Fruit fly (Drosophila melanogaster) whole organism, adult: Measurements from ENCODE around the gene CG42811.

Source experiments
- CG11617 ChIP-seq: fragments of 200-800 bp; sonication (Bioruptor generic); optimal IDR thresholded peaks from 2 replicates; lab custom pipeline; 2017; ENCODE audit warnings: mild to moderate bottlenecking, missing biosample characterization, missing genetic modification reagents, missing genetic modification characterization
- CG12768 ChIP-seq: fragments of 200-800 bp; sonication (Bioruptor generic); optimal IDR thresholded peaks from 2 replicates; lab custom pipeline; 2017; ENCODE audit warnings: missing biosample characterization, missing genetic modification characterization, mild to moderate bottlenecking, moderate library complexity, missing genetic modification reagents
- CG14711 ChIP-seq: fragments of 200-800 bp; sonication (Bioruptor generic); optimal IDR thresholded peaks from 2 replicates; lab custom pipeline; 2018; ENCODE audit warnings: missing biosample characterization, mild to moderate bottlenecking, missing genetic modification characterization, moderate library complexity
- CG1620 ChIP-seq: fragments of 200-800 bp; sonication (Bioruptor generic); optimal IDR thresholded peaks from 2 replicates; lab custom pipeline; 2016; ENCODE audit warnings: missing biosample characterization, missing genetic modification characterization
- CG33017 ChIP-seq: fragments of 200-800 bp; sonication (Bioruptor generic); optimal IDR thresholded peaks from 2 replicates; lab custom pipeline; 2018; ENCODE audit warnings: missing biosample characterization, mild to moderate bottlenecking, missing genetic modification characterization, moderate library complexity
- CG5204 ChIP-seq: fragments of 200-800 bp; sonication (Bioruptor generic); optimal IDR thresholded peaks from 2 replicates; lab custom pipeline; 2016; ENCODE audit warnings: missing biosample characterization, missing genetic modification characterization
- CG7045 ChIP-seq: fragments of 200-800 bp; sonication (Bioruptor generic); optimal IDR thresholded peaks from 2 replicates; lab custom pipeline; 2017; ENCODE audit warnings: missing biosample characterization, mild to moderate bottlenecking, missing genetic modification characterization
- CG7101 ChIP-seq: fragments of 200-800 bp; sonication (Bioruptor generic); optimal IDR thresholded peaks from 2 replicates; lab custom pipeline; 2018; ENCODE audit warnings: missing biosample characterization, mild to moderate bottlenecking, missing genetic modification characterization, moderate library complexity
- Clk ChIP-seq: fragments of 200-800 bp; sonication (Bioruptor generic); optimal IDR thresholded peaks from 2 replicates; lab custom pipeline; 2017; ENCODE audit warnings: missing biosample characterization, missing genetic modification characterization
- Crg-1 ChIP-seq: fragments of 200-800 bp; sonication (Bioruptor generic); optimal IDR thresholded peaks from 2 replicates; lab custom pipeline; 2016; ENCODE audit warnings: missing biosample characterization, missing genetic modification characterization
- Hr96 ChIP-seq: fragments of 200-800 bp; sonication (Bioruptor generic); optimal IDR thresholded peaks from 2 replicates; lab custom pipeline; 2016; ENCODE audit warnings: missing biosample characterization, missing genetic modification characterization
- Mnt ChIP-seq: fragments of 200-800 bp; sonication (Bioruptor generic); optimal IDR thresholded peaks from 2 replicates; lab custom pipeline; 2016; ENCODE audit warnings: missing biosample characterization, mild to moderate bottlenecking, missing genetic modification characterization
- bab1 ChIP-seq: fragments of 200-800 bp; sonication (Bioruptor generic); optimal IDR thresholded peaks from 3 replicates; lab custom pipeline; 2019; ENCODE audit warnings: missing biosample characterization, mild to moderate bottlenecking, missing genetic modification characterization, moderate library complexity
- cic ChIP-seq: fragments of 200-800 bp; sonication (Bioruptor generic); optimal IDR thresholded peaks from 2 replicates; lab custom pipeline; 2017; ENCODE audit warnings: missing biosample characterization, mild to moderate bottlenecking, missing genetic modification characterization, moderate library complexity
- cnc ChIP-seq, 2 experiments: fragments of >200 bp; optimal IDR thresholded peaks; 2 replicates each; lab custom pipeline; 2017
- kay ChIP-seq: fragments of 200-800 bp; sonication (Bioruptor generic); peaks from one replicate; lab custom pipeline; 2016; ENCODE audit warnings: missing biosample characterization, missing genetic modification characterization, borderline replicate concordance
- ovo ChIP-seq: fragments of 200-800 bp; sonication (Bioruptor generic); optimal IDR thresholded peaks from 2 replicates; lab custom pipeline; 2016; ENCODE audit warnings: missing biosample characterization, missing genetic modification characterization
- pad ChIP-seq: fragments of 200-800 bp; sonication (Bioruptor generic); optimal IDR thresholded peaks from 3 replicates; lab custom pipeline; 2017; ENCODE audit warnings: missing biosample characterization, missing genetic modification characterization, mild to moderate bottlenecking, moderate library complexity, missing genetic modification reagents
- tj ChIP-seq: fragments of 200-800 bp; sonication (Bioruptor generic); optimal IDR thresholded peaks from 3 replicates; lab custom pipeline; 2017; ENCODE audit warnings: missing biosample characterization, mild to moderate bottlenecking, missing genetic modification characterization, moderate library complexity
- toe ChIP-seq: fragments of 200-800 bp; sonication (Bioruptor generic); optimal IDR thresholded peaks from 2 replicates; lab custom pipeline; 2016; ENCODE audit warnings: missing biosample characterization, missing genetic modification characterization

Gene CG42811

dm6 chr3R:24367120-24367519 is at the start of gene CG42811:
TSS of gene CG42811 (minus strand) at chr3R:24367220.
- TF ChIP-seq pad (no peak), CG7045 (GFP tag; lab: Kevin White, UChicago) (no peak), CG1620 (GFP tag; lab: Kevin White, UChicago) (no peak), cic (GFP tag; lab: Kevin White, UChicago) (no peak), cnc (optimal IDR thresholded peaks at IDR 0.05; lab: Kevin White, UChicago) (no peak), Mnt (no peak), bab1 (GFP tag; lab: Kevin White, UChicago) (no peak), Clk (GFP tag; lab: Kevin White, UChicago) (no peak), Hr96 (no peak), CG14711 (tag; lab: Kevin White, UChicago) (no peak), CG7101 (tag; lab: Kevin White, UChicago) (no peak), Crg-1 (GFP tag; lab: Kevin White, UChicago) (no peak), ovo (no peak), kay (GFP tag; lab: Kevin White, UChicago) (no peak)

DNA sequence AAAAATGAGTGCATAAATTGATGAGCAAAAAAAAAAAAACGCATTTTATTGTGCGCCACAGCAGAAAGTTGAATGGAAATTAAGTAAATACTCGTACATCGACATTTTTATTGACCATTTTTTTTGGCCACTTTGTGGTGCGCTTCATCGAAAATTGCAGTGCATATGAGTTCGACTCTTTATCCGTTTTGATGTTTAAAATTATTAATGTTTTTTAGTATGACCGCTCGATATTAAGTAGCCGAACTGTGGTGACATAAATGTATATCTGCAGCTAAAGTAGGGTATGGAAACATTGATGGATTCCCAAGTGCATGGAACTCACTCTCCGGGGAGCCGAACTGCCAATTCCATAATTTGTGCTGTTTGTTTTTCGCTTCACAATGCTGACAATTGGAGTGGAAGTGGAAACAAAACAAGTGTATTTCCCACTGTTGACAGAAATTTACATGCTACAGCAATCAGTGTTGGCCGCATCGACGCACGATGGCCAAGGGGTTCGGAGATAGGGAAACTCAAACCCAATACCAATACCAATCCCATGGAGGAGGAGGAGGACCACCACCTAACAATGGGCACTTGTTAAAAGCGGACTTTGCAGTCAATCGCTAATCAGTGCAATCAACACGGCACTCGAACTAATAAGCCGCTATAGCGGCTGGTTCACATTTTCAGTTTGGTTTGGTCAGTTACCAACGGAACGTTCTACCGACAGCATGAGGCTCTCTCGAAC is 25.4 kb upstream of the CG42811 start, which contains the start of gene CG13616:
TSS of gene CG13616 (plus strand) at position 683 of the 733 bp plus-strand sequence.
- TF ChIP-seq Clk (GFP tag; lab: Kevin White, UChicago): no peak
- TF ChIP-seq tj (GFP tag; lab: Kevin White, UChicago): peak; percentile 50

dm6 chr3R:24390239-24390638 is 23.2 kb upstream of the CG42811 start, which contains the start of the genes CG5768 and CG13615:
TSS of gene CG5768 (minus strand) at chr3R:24390339.
TSS of gene CG13615 (plus strand) at chr3R:24390518.
- no peak for TF ChIP-seq Hr96
- TF ChIP-seq pad: no peak
- no peak for TF ChIP-seq bab1 (GFP tag; lab: Kevin White, UChicago)
- TF ChIP-seq CG1620 (GFP tag; lab: Kevin White, UChicago): no peak
- no peak for TF ChIP-seq Crg-1 (GFP tag; lab: Kevin White, UChicago)
- TF ChIP-seq CG12768 (GFP tag; lab: Kevin White, UChicago): no peak

dm6 chr3R:24386434-24386833 is 19.4 kb upstream of the CG42811 start:
- no peak for TF ChIP-seq CG7101 (tag; lab: Kevin White, UChicago)
- TF ChIP-seq Crg-1 (GFP tag; lab: Kevin White, UChicago): no peak
- TF ChIP-seq pad: no peak
- TF ChIP-seq CG12768 (GFP tag; lab: Kevin White, UChicago): no peak
- no peak for TF ChIP-seq cnc (optimal IDR thresholded peaks at IDR 0.05; lab: Kevin White, UChicago)

- TF ChIP-seq Crg-1 (GFP tag; lab: Kevin White, UChicago) (no peak), CG12768 (GFP tag; lab: Kevin White, UChicago) (no peak), CG5204 (GFP tag; lab: Kevin White, UChicago) (no peak), bab1 (GFP tag; lab: Kevin White, UChicago) (no peak), ovo (no peak), tj (GFP tag; lab: Kevin White, UChicago) (no peak)
Observed at dm6 chr3R:24384952-24385351, 17.9 kb upstream of the CG42811 start, which contains the start of gene CG17780. TSS of gene CG17780 (minus strand) at chr3R:24385052.

DNA sequence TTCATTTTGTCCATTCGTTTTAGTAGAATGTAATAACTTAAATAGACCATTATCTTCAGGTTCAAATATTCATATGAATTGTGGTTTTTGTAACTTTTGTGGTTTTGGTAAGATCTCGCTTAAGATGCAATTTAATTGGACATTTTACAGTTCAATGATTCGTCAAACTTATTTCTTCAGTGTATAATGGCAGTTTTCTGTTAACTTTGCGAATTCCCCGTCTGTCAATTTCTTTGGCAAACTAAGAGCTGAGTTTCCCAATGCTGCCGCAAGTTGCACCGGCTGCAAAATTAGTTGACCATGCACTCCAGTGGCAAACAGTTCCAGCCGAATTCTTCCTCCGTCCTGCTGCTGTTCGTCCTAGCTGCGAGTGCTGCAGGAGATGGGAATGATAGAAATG is 9.5 kb upstream of the CG42811 start, which contains the start of gene CG33342:
TSS of gene CG33342 (plus strand) at position 301 of the 400 bp plus-strand sequence.
- no peak for TF ChIP-seq CG5204 (GFP tag; lab: Kevin White, UChicago)
- no peak for TF ChIP-seq Mnt
- TF ChIP-seq CG33017: no peak
- no peak for TF ChIP-seq ovo
- no peak for TF ChIP-seq CG7045 (GFP tag; lab: Kevin White, UChicago)
- TF ChIP-seq Crg-1 (GFP tag; lab: Kevin White, UChicago): no peak
- no peak for TF ChIP-seq CG11617 (GFP tag; lab: Kevin White, UChicago)
- no peak for TF ChIP-seq Hr96
- no peak for TF ChIP-seq toe (GFP tag; lab: Kevin White, UChicago)
- no peak for TF ChIP-seq kay (GFP tag; lab: Kevin White, UChicago)
- no peak for TF ChIP-seq cnc (optimal IDR thresholded peaks at IDR 0.05; lab: Kevin White, UChicago)
- TF ChIP-seq pad: no peak
- TF ChIP-seq bab1 (GFP tag; lab: Kevin White, UChicago): no peak
- TF ChIP-seq tj (GFP tag; lab: Kevin White, UChicago): no peak
- TF ChIP-seq Clk (GFP tag; lab: Kevin White, UChicago): no peak
- TF ChIP-seq CG14711 (tag; lab: Kevin White, UChicago): no peak
- TF ChIP-seq CG1620 (GFP tag; lab: Kevin White, UChicago): no peak
- TF ChIP-seq CG12768 (GFP tag; lab: Kevin White, UChicago): no peak

- no peak for TF ChIP-seq cnc (optimal IDR thresholded peaks at IDR 0.05; lab: Kevin White, UChicago)
- no peak for TF ChIP-seq CG14711 (tag; lab: Kevin White, UChicago)
- no peak for TF ChIP-seq Clk (GFP tag; lab: Kevin White, UChicago)
- TF ChIP-seq CG1620 (GFP tag; lab: Kevin White, UChicago): no peak
- TF ChIP-seq kay (GFP tag; lab: Kevin White, UChicago): no peak
- no peak for TF ChIP-seq Mnt
- TF ChIP-seq tj (GFP tag; lab: Kevin White, UChicago): no peak
- no peak for TF ChIP-seq CG33017
- no peak for TF ChIP-seq bab1 (GFP tag; lab: Kevin White, UChicago)
- no peak for TF ChIP-seq CG11617 (GFP tag; lab: Kevin White, UChicago)
- TF ChIP-seq cic (GFP tag; lab: Kevin White, UChicago): no peak
- TF ChIP-seq pad: no peak
- no peak for TF ChIP-seq CG7101 (tag; lab: Kevin White, UChicago)
- TF ChIP-seq CG12768 (GFP tag; lab: Kevin White, UChicago): no peak
- no peak for TF ChIP-seq ovo
- no peak for TF ChIP-seq Crg-1 (GFP tag; lab: Kevin White, UChicago)
Observed at dm6 chr3R:24375561-24375960, 8.5 kb upstream of the CG42811 start, which contains the start of gene CG17781. TSS of gene CG17781 (minus strand) at chr3R:24375661.
